Worm (Caenorhabditis elegans): ENCODE measurements around the gene K01D12.8.

DNA sequence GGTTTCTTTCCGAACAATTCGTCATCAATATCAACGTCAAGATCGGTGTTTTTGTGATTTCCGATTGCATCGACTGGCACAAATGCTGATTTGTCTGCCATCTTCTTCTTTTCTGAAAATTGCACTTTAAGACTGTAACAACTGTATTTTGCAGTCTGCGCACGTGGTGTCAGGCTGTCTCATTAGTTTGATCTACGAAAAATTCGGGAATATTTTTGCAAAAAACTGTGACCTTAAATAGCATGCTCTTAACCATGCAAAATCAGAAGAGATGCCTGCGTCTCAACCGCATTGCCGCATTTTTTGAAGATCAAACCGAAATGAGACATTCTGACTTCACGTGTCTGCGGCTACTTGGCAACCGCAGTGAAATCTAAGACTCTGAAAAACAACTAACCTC, 1.1 kb upstream of the K01D12.8 start, which contains the start of gene K01D12.7:
- TF ChIP-seq pha-4 (tag; optimal IDR thresholded peaks at IDR 0.05) (no peak), ZK546.5 (tag; optimal IDR thresholded peaks at IDR 0.05) (no peak), egl-27 (tag; optimal IDR thresholded peaks at IDR 0.05) (no peak), nhr-237 (tag; optimal IDR thresholded peaks at IDR 0.05) (no peak), snpc-4 (tag; optimal IDR thresholded peaks at IDR 0.05) (no peak), pqm-1 (tag; optimal IDR thresholded peaks at IDR 0.05) (no peak), nhr-28 (tag; optimal IDR thresholded peaks at IDR 0.05) (no peak), aly-2 (tag; optimal IDR thresholded peaks at IDR 0.05) (no peak), nhr-76 (tag; optimal IDR thresholded peaks at IDR 0.05) (no peak), nhr-12 (tag; optimal IDR thresholded peaks at IDR 0.05) (no peak), unc-39 (tag; optimal IDR thresholded peaks at IDR 0.05) (no peak), nhr-11 (tag; optimal IDR thresholded peaks at IDR 0.05) (no peak), mdl-1 (tag; optimal IDR thresholded peaks at IDR 0.05) (no peak)
